Worm (Caenorhabditis elegans): ENCODE results near the gene T19B10.2.

ce11 chrV:11234350-11234749 is 13.2 kb downstream of the T19B10.2 start, which contains the start of gene T19B10.5:
- TF ChIP-seq lsy-2 (tag; optimal IDR thresholded peaks at IDR 0.05) (no peak), snpc-4 (tag; optimal IDR thresholded peaks at IDR 0.05) (no peak), unc-39 (tag; optimal IDR thresholded peaks at IDR 0.05) (no peak), nhr-28 (tag; optimal IDR thresholded peaks at IDR 0.05) (no peak), pha-4 (tag; optimal IDR thresholded peaks at IDR 0.05) (no peak), lin-13 (tag; optimal IDR thresholded peaks at IDR 0.05) (no peak), elt-3 (tag; optimal IDR thresholded peaks at IDR 0.05) (no peak), ham-2 (GFP tag; optimal IDR thresholded peaks at IDR 0.05) (no peak)

Measured in whole organism, mixed stage, embryonic.